Fruit fly (Drosophila melanogaster) whole organism, wandering third instar larva: ENCODE data around the gene Osi5.

Experiments
- Abd-B ChIP-seq: fragments of >200 bp; optimal IDR thresholded peaks from 2 replicates; lab custom pipeline; 2017; ENCODE audit warnings: missing biosample characterization, missing genetic modification characterization
- CG32264 ChIP-seq: fragments of 200-800 bp; sonication (Bioruptor generic); optimal IDR thresholded peaks from 2 replicates; lab custom pipeline; 2016; ENCODE audit warnings: missing biosample characterization, missing genetic modification characterization
- CG9705 ChIP-seq: fragments of 200-800 bp; sonication (Bioruptor generic); optimal IDR thresholded peaks from 2 replicates; lab custom pipeline; 2018; ENCODE audit warnings: missing biosample characterization, mild to moderate bottlenecking, missing genetic modification characterization
- CrebA ChIP-seq: fragments of 200-800 bp; sonication (Bioruptor generic); optimal IDR thresholded peaks from 2 replicates; lab custom pipeline; 2016; ENCODE audit warnings: missing biosample characterization, mild to moderate bottlenecking, missing genetic modification characterization, borderline replicate concordance
- Dfd ChIP-seq: fragments of >200 bp; optimal IDR thresholded peaks from 2 replicates; lab custom pipeline; 2017; ENCODE audit warnings: missing biosample characterization, missing genetic modification characterization
- GATAd ChIP-seq: sonication (Bioruptor generic); optimal IDR thresholded peaks from 2 replicates; lab custom pipeline; 2016; ENCODE audit warnings: missing biosample characterization, missing genetic modification characterization
- HLH106 ChIP-seq: fragments of 200-800 bp; optimal IDR thresholded peaks from 3 replicates; lab custom pipeline; 2019; ENCODE audit warnings: missing biosample characterization, mild to moderate bottlenecking, missing genetic modification characterization, moderate library complexity
- Hnf4 ChIP-seq: fragments of 200-800 bp; sonication (Bioruptor generic); optimal IDR thresholded peaks from 2 replicates; lab custom pipeline; 2016; ENCODE audit warnings: missing biosample characterization, mild to moderate bottlenecking, missing genetic modification characterization
- Hr78 ChIP-seq: fragments of >200 bp; optimal IDR thresholded peaks from 2 replicates; lab custom pipeline; 2017; ENCODE audit warnings: missing biosample characterization, missing genetic modification characterization
- Hr83 ChIP-seq: fragments of 200-300 bp; sonication (Bioruptor generic); optimal IDR thresholded peaks from 2 replicates; lab custom pipeline; 2016; ENCODE audit warnings: missing biosample characterization, mild to moderate bottlenecking, missing genetic modification characterization, moderate library complexity; ENCODE audit not compliant: poor library complexity, severe bottlenecking
- Jra ChIP-seq: sonication (Bioruptor generic); optimal IDR thresholded peaks from 2 replicates; lab custom pipeline; 2016; ENCODE audit warnings: missing biosample characterization, missing genetic modification characterization
- Mio ChIP-seq: sonication (Bioruptor generic); optimal IDR thresholded peaks from 2 replicates; lab custom pipeline; 2016; ENCODE audit warnings: missing biosample characterization, missing genetic modification characterization
- Myc ChIP-seq: fragments of >200 bp; optimal IDR thresholded peaks from 2 replicates; lab custom pipeline; 2017
- N ChIP-seq: fragments of >200 bp; optimal IDR thresholded peaks from 2 replicates; lab custom pipeline; 2018; ENCODE audit warnings: missing biosample characterization, missing external identifiers, missing genetic modification characterization
- OdsH ChIP-seq: fragments of 200-800 bp; sonication (Bioruptor generic); optimal IDR thresholded peaks from 2 replicates; lab custom pipeline; 2016; ENCODE audit warnings: missing biosample characterization, mild to moderate bottlenecking, missing genetic modification characterization
- Rel ChIP-seq, 2 experiments: fragments of 200-800 bp; sonication (Bioruptor generic) in 1 of 2; optimal IDR thresholded peaks; 2 replicates in 1 of 2; 3 replicates in 1 of 2; lab custom pipeline; 2016 to 2019; ENCODE audit warnings: mild to moderate bottlenecking in 2 of 2, missing biosample characterization in 2 of 2, missing genetic modification characterization in 2 of 2, moderate library complexity in 1 of 2
- Sp1 ChIP-seq: fragments of 200-800 bp; sonication (Bioruptor generic); optimal IDR thresholded peaks from 3 replicates; lab custom pipeline; 2019; ENCODE audit warnings: missing biosample characterization, mild to moderate bottlenecking, missing genetic modification characterization, moderate library complexity
- Vsx2 ChIP-seq: fragments of 200-300, 225-300 bp; sonication (Bioruptor generic); optimal IDR thresholded peaks from 2 replicates; lab custom pipeline; 2018; ENCODE audit warnings: missing biosample characterization, missing genetic modification characterization; ENCODE audit not compliant: partially characterized antibody
- br ChIP-seq: fragments of 200-800 bp; sonication (Bioruptor generic); optimal IDR thresholded peaks from 2 replicates; lab custom pipeline; 2016; ENCODE audit warnings: missing biosample characterization, missing genetic modification characterization
- dl ChIP-seq, 2 experiments: fragments of 175-275, 200-275 bp in 1 of 2; fragments of 200-275 bp in 1 of 2; sonication (Bioruptor generic); optimal IDR thresholded peaks; lab custom pipeline; 2018; ENCODE audit warnings: mild to moderate bottlenecking in 2 of 2, missing biosample characterization in 2 of 2, missing genetic modification characterization in 2 of 2, moderate library complexity in 2 of 2; ENCODE audit not compliant: partially characterized antibody in 2 of 2, insufficient read depth in 1 of 2
- dmrt93B ChIP-seq: fragments of 200-800 bp; sonication (Bioruptor generic); optimal IDR thresholded peaks from 2 replicates; lab custom pipeline; 2018; ENCODE audit warnings: missing biosample characterization, mild to moderate bottlenecking, missing genetic modification characterization
- dsf ChIP-seq: sonication (Bioruptor generic); optimal IDR thresholded peaks from 2 replicates; lab custom pipeline; 2016; ENCODE audit warnings: missing biosample characterization, missing genetic modification characterization, borderline replicate concordance
- ey ChIP-seq: fragments of 200-800 bp; sonication (Bioruptor generic); optimal IDR thresholded peaks from 2 replicates; lab custom pipeline; 2016; ENCODE audit warnings: missing biosample characterization, missing genetic modification characterization
- foxo ChIP-seq, 2 experiments: fragments of 200-800 bp; sonication (Bioruptor generic); optimal IDR thresholded peaks; 2 replicates in 1 of 2; 3 replicates in 1 of 2; lab custom pipeline; 2016 to 2017; ENCODE audit warnings: missing biosample characterization in 2 of 2, missing genetic modification characterization in 2 of 2
- fru ChIP-seq: fragments of 200-800 bp; sonication (Bioruptor generic); optimal IDR thresholded peaks from 3 replicates; lab custom pipeline; 2016; ENCODE audit warnings: missing biosample characterization, mild to moderate bottlenecking, missing genetic modification characterization
- h ChIP-seq: fragments of 200-800 bp; sonication (Bioruptor generic); optimal IDR thresholded peaks from 3 replicates; lab custom pipeline; 2016; ENCODE audit warnings: missing biosample characterization, mild to moderate bottlenecking, missing genetic modification characterization
- lola ChIP-seq: fragments of >200 bp; optimal IDR thresholded peaks from 2 replicates; lab custom pipeline; 2017; ENCODE audit warnings: missing biosample characterization, missing genetic modification characterization
- pan ChIP-seq: fragments of >200 bp; optimal IDR thresholded peaks from 2 replicates; lab custom pipeline; 2017
- psq ChIP-seq: fragments of 200-800 bp; sonication (Bioruptor generic); optimal IDR thresholded peaks from 3 replicates; lab custom pipeline; 2017; ENCODE audit warnings: missing biosample characterization, mild to moderate bottlenecking, missing genetic modification characterization, moderate library complexity
- rgr ChIP-seq: fragments of 200-800 bp; sonication (Bioruptor generic); optimal IDR thresholded peaks from 3 replicates; lab custom pipeline; 2016; ENCODE audit warnings: missing biosample characterization, mild to moderate bottlenecking, missing genetic modification characterization
- sv ChIP-seq: fragments of 200-800 bp; sonication (Bioruptor generic); optimal IDR thresholded peaks from 3 replicates; lab custom pipeline; 2016; ENCODE audit warnings: missing biosample characterization, missing genetic modification characterization
- usp ChIP-seq: fragments of >200 bp; optimal IDR thresholded peaks from 2 replicates; lab custom pipeline; 2017; ENCODE audit warnings: missing biosample characterization, missing genetic modification characterization
- woc ChIP-seq: sonication (Bioruptor generic); optimal IDR thresholded peaks from 2 replicates; lab custom pipeline; 2016; ENCODE audit warnings: missing biosample characterization, mild to moderate bottlenecking, missing genetic modification characterization

Osi5 gene

dm6 chr3R:6210266-6211040, 16.9 kb upstream of the Osi5 start (continued):
- TF ChIP-seq Abd-B (GFP tag; lab: Kevin White, UChicago) (no peak), CG9705 (no peak), Sp1 (GFP tag; lab: Kevin White, UChicago) (no peak), CrebA (GFP tag; lab: Kevin White, UChicago) (no peak), foxo (GFP tag; optimal IDR thresholded peaks at IDR 0.05; lab: Kevin White, UChicago) (no peak), br (GFP tag; lab: Kevin White, UChicago) (no peak), Vsx2 (GFP tag; lab: Kevin White, UChicago) (peak; percentile 24), HLH106 (tag; lab: Kevin White, UChicago) (peak; percentile 17)

dm6 chr3R:6211041-6211377, 16.3 kb upstream of the Osi5 start:
- TF ChIP-seq fru, result no peak
- no peak for TF ChIP-seq OdsH (GFP tag; lab: Kevin White, UChicago)
- TF ChIP-seq N, result no peak

dm6 chr3R:6214227-6214626, 13.1 kb upstream of the Osi5 start:
- no peak for TF ChIP-seq rgr (GFP tag; lab: Kevin White, UChicago)
- no peak for TF ChIP-seq dmrt93B (GFP tag; lab: Kevin White, UChicago)
- no peak for TF ChIP-seq psq (GFP tag; lab: Kevin White, UChicago)
- no peak for TF ChIP-seq usp (GFP tag; lab: Kevin White, UChicago)
- TF ChIP-seq OdsH (GFP tag; lab: Kevin White, UChicago), result no peak
- TF ChIP-seq GATAd (GFP tag; lab: Kevin White, UChicago), result no peak
- no peak for TF ChIP-seq sv (GFP tag; lab: Kevin White, UChicago)
- TF ChIP-seq br (GFP tag; lab: Kevin White, UChicago), result no peak
- no peak for TF ChIP-seq Jra (GFP tag; lab: Kevin White, UChicago)
- TF ChIP-seq fru, result no peak
- TF ChIP-seq CG32264 (GFP tag; lab: Kevin White, UChicago), result no peak
- no peak for TF ChIP-seq CrebA (GFP tag; lab: Kevin White, UChicago)
- TF ChIP-seq Hr83 (GFP tag; lab: Kevin White, UChicago), result no peak
- TF ChIP-seq woc (GFP tag; lab: Kevin White, UChicago), result no peak
- no peak for TF ChIP-seq Mio (GFP tag; lab: Kevin White, UChicago)

- TF ChIP-seq Rel (GFP tag; optimal IDR thresholded peaks at IDR 0.05; lab: Kevin White, UChicago) (no peak), Rel (tag; optimal IDR thresholded peaks at IDR 0.05; lab: Kevin White, UChicago) (no peak), fru (no peak), Hr83 (GFP tag; lab: Kevin White, UChicago) (no peak), lola (no peak), Hr78 (no peak), foxo (GFP tag; optimal IDR thresholded peaks at IDR 0.05; lab: Kevin White, UChicago) (no peak), h (no peak), Dfd (no peak), dmrt93B (GFP tag; lab: Kevin White, UChicago) (no peak), Myc (no peak), Abd-B (GFP tag; lab: Kevin White, UChicago) (no peak), HLH106 (tag; lab: Kevin White, UChicago) (no peak), CG32264 (GFP tag; lab: Kevin White, UChicago) (no peak), usp (GFP tag; lab: Kevin White, UChicago) (no peak), CrebA (GFP tag; lab: Kevin White, UChicago) (no peak), br (GFP tag; lab: Kevin White, UChicago) (no peak), sv (GFP tag; lab: Kevin White, UChicago) (no peak)
- TF ChIP-seq, all 38 proteins: peak for 0
Measured at dm6 chr3R:6215053-6215882, 12.0 kb upstream of the Osi5 start, which contains the start of gene Osi3. Gene Osi3, plus strand, starts transcription at chr3R:6215832.

- no peak for TF ChIP-seq OdsH (GFP tag; lab: Kevin White, UChicago)
- TF ChIP-seq ey (GFP tag; lab: Kevin White, UChicago), result no peak
- TF ChIP-seq Sp1 (GFP tag; lab: Kevin White, UChicago), result no peak
- TF ChIP-seq Hnf4 (GFP tag; lab: Kevin White, UChicago), result no peak
- TF ChIP-seq dsf (GFP tag; lab: Kevin White, UChicago), result no peak
- TF ChIP-seq Jra (GFP tag; lab: Kevin White, UChicago), result no peak
- no peak for TF ChIP-seq dl (GFP tag; optimal IDR thresholded peaks at IDR 0.05; lab: Kevin White, UChicago; ENCODE audit: insufficient read depth in 1 of 2, partially characterized antibody in 2 of 2)
- TF ChIP-seq pan (lab: Kevin White, UChicago), result no peak
Measured at dm6 chr3R:6221681-6222080, 5.6 kb upstream of the Osi5 start, which contains the start of gene Osi4. Gene Osi4, minus strand, starts transcription at chr3R:6221781.
